Fruit fly (Drosophila melanogaster) whole organism, embryonic: ENCODE results near the gene CG14424.
A peak's percentile ranks its signal among the peaks of the same experiment; 100 is the strongest.

Experiments
- ATbp ChIP-seq: fragments of 200-800 bp; sonication (Bioruptor generic); optimal IDR thresholded peaks from 2 replicates; lab custom pipeline; 2017; ENCODE audit warnings: missing biosample characterization, mild to moderate bottlenecking, missing genetic modification characterization, missing genetic modification reagents
- Atf3 ChIP-seq: fragments of 200-800 bp; sonication (Bioruptor generic); optimal IDR thresholded peaks from 3 replicates; lab custom pipeline; 2016; ENCODE audit warnings: missing biosample characterization, missing genetic modification characterization
- Bdp1 ChIP-seq: fragments of 200-800 bp; sonication (Bioruptor generic); optimal IDR thresholded peaks from 3 replicates; lab custom pipeline; 2016; ENCODE audit warnings: missing biosample characterization, missing genetic modification characterization
- Blimp-1 ChIP-seq: fragments of 200-800 bp; sonication (Bioruptor generic); optimal IDR thresholded peaks from 3 replicates; lab custom pipeline; 2018; ENCODE audit warnings: missing biosample characterization, missing genetic modification characterization, mild to moderate bottlenecking, moderate library complexity, missing genetic modification reagents
- BtbVII ChIP-seq: fragments of 200-800 bp; sonication (Bioruptor generic); optimal IDR thresholded peaks from 3 replicates; lab custom pipeline; 2017; ENCODE audit warnings: missing biosample characterization, mild to moderate bottlenecking, missing genetic modification characterization
- CG10267 ChIP-seq: fragments of 200-800 bp; sonication (Bioruptor generic); optimal IDR thresholded peaks from 2 replicates; lab custom pipeline; 2018; ENCODE audit warnings: missing biosample characterization, mild to moderate bottlenecking, missing genetic modification characterization, moderate library complexity
- CG10959 ChIP-seq: fragments of 200-800 bp; sonication (Bioruptor generic); IDR thresholded peaks from 2 replicates; pipeline ENCODE4 v1.3.6; 2022; ENCODE audit warnings: missing biosample characterization, missing genetic modification characterization
- CG10979 ChIP-seq: fragments of 200-800 bp; sonication (Bioruptor generic); optimal IDR thresholded peaks from 2 replicates; lab custom pipeline; 2018; ENCODE audit warnings: missing biosample characterization, mild to moderate bottlenecking, missing genetic modification characterization, moderate library complexity
- CG12236 ChIP-seq: fragments of 200-800 bp; sonication (Bioruptor generic); optimal IDR thresholded peaks from 2 replicates; lab custom pipeline; 2016; ENCODE audit warnings: missing biosample characterization, missing genetic modification characterization
- CG13624 ChIP-seq: fragments of 200-800 bp; sonication (Bioruptor generic); optimal IDR thresholded peaks from 2 replicates; lab custom pipeline; 2016; ENCODE audit warnings: missing biosample characterization, missing genetic modification characterization
- CG1647 ChIP-seq: fragments of 200-800 bp; sonication (Bioruptor generic); optimal IDR thresholded peaks from 3 replicates; lab custom pipeline; 2016; ENCODE audit warnings: missing biosample characterization, missing genetic modification characterization
- CG17802 ChIP-seq: fragments of 200-800 bp; sonication (Bioruptor generic); optimal IDR thresholded peaks from 2 replicates; lab custom pipeline; 2018; ENCODE audit warnings: missing biosample characterization, mild to moderate bottlenecking, missing genetic modification characterization, moderate library complexity
- CG1832 ChIP-seq: fragments of 200-800 bp; sonication (Bioruptor generic); optimal IDR thresholded peaks from 2 replicates; lab custom pipeline; 2017; ENCODE audit warnings: missing biosample characterization, mild to moderate bottlenecking, missing genetic modification characterization, inconsistent platforms
- CG2199 ChIP-seq: fragments of 200-800 bp; sonication (Bioruptor generic); IDR thresholded peaks from 3 replicates; pipeline ENCODE4 v1.3.6; 2022; ENCODE audit warnings: missing biosample characterization, missing genetic modification characterization
- CG3281 ChIP-seq: fragments of 200-800 bp; sonication (Bioruptor generic); optimal IDR thresholded peaks from 3 replicates; lab custom pipeline; 2017; ENCODE audit warnings: missing biosample characterization, mild to moderate bottlenecking, missing genetic modification characterization
- CG3838 ChIP-seq: fragments of 200-800 bp; sonication (Bioruptor generic); optimal IDR thresholded peaks from 3 replicates; lab custom pipeline; 2016; ENCODE audit warnings: missing biosample characterization, missing genetic modification characterization
- CG5953 ChIP-seq: fragments of 200-800 bp; sonication (Bioruptor generic); IDR thresholded peaks from 2 replicates; pipeline ENCODE4 v1.3.6; 2022; ENCODE audit warnings: missing biosample characterization, missing genetic modification characterization
- CG6791 ChIP-seq: fragments of 200-800 bp; sonication (Bioruptor generic); IDR thresholded peaks from 3 replicates; pipeline ENCODE4 v1.3.6; 2022; ENCODE audit warnings: missing biosample characterization, missing genetic modification characterization; ENCODE audit not compliant: partially characterized antibody
- CG6813 ChIP-seq: fragments of 200-800 bp; sonication (Bioruptor generic); optimal IDR thresholded peaks from 2 replicates; lab custom pipeline; 2017; ENCODE audit warnings: missing biosample characterization, missing genetic modification characterization, mild to moderate bottlenecking, moderate library complexity, missing genetic modification reagents
- CG7271 ChIP-seq: fragments of 200-800 bp; sonication (Bioruptor generic); optimal IDR thresholded peaks from 2 replicates; lab custom pipeline; 2018; ENCODE audit warnings: missing biosample characterization, mild to moderate bottlenecking, missing genetic modification characterization, moderate library complexity
- CG8388 ChIP-seq: fragments of 200-800 bp; sonication (Bioruptor generic); optimal IDR thresholded peaks from 2 replicates; lab custom pipeline; 2019; ENCODE audit warnings: missing biosample characterization, mild to moderate bottlenecking, missing genetic modification characterization, moderate library complexity
- CG9437 ChIP-seq: fragments of 200-800 bp; sonication (Bioruptor generic); optimal IDR thresholded peaks from 2 replicates; lab custom pipeline; 2018; ENCODE audit warnings: missing biosample characterization, mild to moderate bottlenecking, missing genetic modification characterization
- CG9609 ChIP-seq: fragments of 200-800 bp; sonication (Bioruptor generic); optimal IDR thresholded peaks from 3 replicates; lab custom pipeline; 2016; ENCODE audit warnings: missing biosample characterization, missing genetic modification characterization
- Camta ChIP-seq: fragments of 200-800 bp; sonication (Bioruptor generic); optimal IDR thresholded peaks from 2 replicates; lab custom pipeline; 2016; ENCODE audit warnings: missing biosample characterization, missing genetic modification characterization
- CoRest ChIP-seq: fragments of 200-800 bp; sonication (Bioruptor generic); optimal IDR thresholded peaks from 3 replicates; lab custom pipeline; 2018; ENCODE audit warnings: missing biosample characterization, mild to moderate bottlenecking, missing genetic modification characterization, moderate library complexity
- CrebB ChIP-seq: fragments of 200-800 bp; sonication (Bioruptor generic); optimal IDR thresholded peaks from 3 replicates; lab custom pipeline; 2018; ENCODE audit warnings: missing biosample characterization, mild to moderate bottlenecking, missing genetic modification characterization
- Ets65A ChIP-seq: fragments of 200-800 bp; sonication (Bioruptor generic); peaks from one replicate; lab custom pipeline; 2016; ENCODE audit warnings: missing biosample characterization, missing genetic modification characterization
- Gsc ChIP-seq: fragments of 200-800 bp; sonication (Bioruptor generic); IDR thresholded peaks from 2 replicates; pipeline ENCODE4 v1.3.6; 2022; ENCODE audit warnings: missing biosample characterization, missing genetic modification characterization
- HmgZ ChIP-seq: fragments of 200-800 bp; sonication (Bioruptor generic); optimal IDR thresholded peaks from 2 replicates; lab custom pipeline; 2018; ENCODE audit warnings: missing biosample characterization, mild to moderate bottlenecking, missing genetic modification characterization
- Lhr ChIP-seq: fragments of 200-800 bp; sonication (Bioruptor generic); optimal IDR thresholded peaks from 3 replicates; lab custom pipeline; 2017; ENCODE audit warnings: mild to moderate bottlenecking, missing biosample characterization, missing genetic modification reagents, missing genetic modification characterization
- Meics ChIP-seq: fragments of 200-800 bp; sonication (Bioruptor generic); optimal IDR thresholded peaks from 2 replicates; lab custom pipeline; 2017; ENCODE audit warnings: missing biosample characterization, mild to moderate bottlenecking, missing genetic modification characterization
- Opbp ChIP-seq: fragments of 200-800 bp; sonication (Bioruptor generic); IDR thresholded peaks from 3 replicates; pipeline ENCODE4 v1.3.6; 2022; ENCODE audit warnings: missing biosample characterization, missing genetic modification characterization; ENCODE audit not compliant: partially characterized antibody
- Ravus ChIP-seq: fragments of 200-800 bp; sonication (Bioruptor generic); IDR thresholded peaks from 2 replicates; pipeline ENCODE4 v1.3.6; 2022; ENCODE audit warnings: missing biosample characterization, missing genetic modification characterization
- Six4 ChIP-seq: fragments of 200-800 bp; sonication (Bioruptor generic); optimal IDR thresholded peaks from 2 replicates; lab custom pipeline; 2016; ENCODE audit warnings: missing biosample characterization, missing genetic modification characterization
- ash1 ChIP-seq: fragments of 200-800 bp; sonication (Bioruptor generic); optimal IDR thresholded peaks from 2 replicates; lab custom pipeline; 2018; ENCODE audit warnings: missing biosample characterization, mild to moderate bottlenecking, missing genetic modification characterization
- cas ChIP-seq: fragments of 200-800 bp; sonication (Bioruptor generic); IDR thresholded peaks from 2 replicates; pipeline ENCODE4 v1.3.6; 2022; ENCODE audit warnings: missing biosample characterization, missing genetic modification characterization
- chinmo ChIP-seq: fragments of 200-800 bp; sonication (Bioruptor generic); IDR thresholded peaks from 4 replicates; pipeline ENCODE4 v1.3.6; 2022; ENCODE audit warnings: missing biosample characterization, missing genetic modification characterization; ENCODE audit not compliant: partially characterized antibody
- danr ChIP-seq: fragments of 200-800 bp; sonication (Bioruptor generic); IDR thresholded peaks from 2 replicates; pipeline ENCODE4 v1.3.6; 2022; ENCODE audit warnings: missing biosample characterization, missing genetic modification characterization
- fd64A ChIP-seq: fragments of 200-800 bp; sonication (Bioruptor generic); optimal IDR thresholded peaks from 3 replicates; lab custom pipeline; 2018; ENCODE audit warnings: missing biosample characterization, mild to moderate bottlenecking, missing genetic modification characterization
- ftz-f1 ChIP-seq: fragments of 200-800 bp; sonication (Bioruptor generic); optimal IDR thresholded peaks from 2 replicates; lab custom pipeline; 2016; ENCODE audit warnings: missing biosample characterization, missing genetic modification characterization
- gsb-n ChIP-seq: fragments of 200-800 bp; sonication (Bioruptor generic); optimal IDR thresholded peaks from 3 replicates; lab custom pipeline; 2018; ENCODE audit warnings: missing biosample characterization, mild to moderate bottlenecking, missing genetic modification characterization
- lola ChIP-seq, 3 experiments: fragments of >200 bp in 2 of 3; fragments of 200-800 bp in 1 of 3; sonication (Bioruptor generic) in 1 of 3; optimal IDR thresholded peaks; 2 replicates each; lab custom pipeline; 2017 to 2019; ENCODE audit warnings: missing biosample characterization in 3 of 3, missing genetic modification characterization in 3 of 3, mild to moderate bottlenecking in 1 of 3, moderate library complexity in 1 of 3
- run ChIP-seq: fragments of 200-800 bp; sonication (Bioruptor generic); optimal IDR thresholded peaks from 3 replicates; lab custom pipeline; 2018; ENCODE audit warnings: missing biosample characterization, mild to moderate bottlenecking, missing genetic modification characterization
- slp2 ChIP-seq: fragments of 200-800 bp; sonication (Bioruptor generic); optimal IDR thresholded peaks from 2 replicates; lab custom pipeline; 2016; ENCODE audit warnings: missing biosample characterization, missing genetic modification characterization
- sug ChIP-seq: fragments of 200-800 bp; optimal IDR thresholded peaks from 2 replicates; lab custom pipeline; 2019; ENCODE audit warnings: missing biosample characterization, mild to moderate bottlenecking, missing genetic modification characterization, moderate library complexity
- tll ChIP-seq, 2 experiments: fragments of 200-800 bp in 1 of 2; fragments of >200 bp in 1 of 2; sonication (Bioruptor generic) in 1 of 2; optimal IDR thresholded peaks; 2 replicates each; lab custom pipeline; 2017 to 2019; ENCODE audit warnings: missing biosample characterization in 2 of 2, missing genetic modification characterization in 2 of 2, mild to moderate bottlenecking in 1 of 2, moderate library complexity in 1 of 2
- tup ChIP-seq: fragments of 200-800 bp; sonication (Bioruptor generic); optimal IDR thresholded peaks from 2 replicates; lab custom pipeline; 2016; ENCODE audit warnings: missing biosample characterization, mild to moderate bottlenecking, missing genetic modification characterization, moderate library complexity
- unc-4 ChIP-seq: fragments of 200-800 bp; sonication (Bioruptor generic); IDR thresholded peaks from 2 replicates; pipeline ENCODE4 v1.3.6; 2022; ENCODE audit warnings: missing biosample characterization, missing genetic modification characterization; ENCODE audit not compliant: partially characterized antibody
- unpg ChIP-seq: fragments of 200-800 bp; sonication (Bioruptor generic); optimal IDR thresholded peaks from 3 replicates; lab custom pipeline; 2018; ENCODE audit warnings: missing biosample characterization, mild to moderate bottlenecking, missing genetic modification characterization, moderate library complexity
- zf30C ChIP-seq: fragments of 200-800 bp; sonication (Bioruptor generic); optimal IDR thresholded peaks from 3 replicates; lab custom pipeline; 2018; ENCODE audit warnings: missing biosample characterization, mild to moderate bottlenecking, missing genetic modification characterization

The CG14424 gene

dm6 chrX:2949114-2949513 is 22.1 kb upstream of the CG14424 start (continued):
- TF ChIP-seq unc-4 (GFP tag; lab: Robert Waterston, UW) = peak; percentile 70
- peak; percentile 53 for TF ChIP-seq CG10979 (tag; lab: Kevin White, UChicago)
- peak; percentile 72 for TF ChIP-seq CG6791
- no peak for TF ChIP-seq CG8388 (GFP tag; lab: Kevin White, UChicago)
- peak; percentile 67; the same call in 2 of the 3 replicates for TF ChIP-seq Opbp
- TF ChIP-seq CG5953 (GFP tag; lab: Robert Waterston, UW) = no peak
- TF ChIP-seq gsb-n (tag; lab: Kevin White, UChicago) = no peak
- peak; percentile 7 for TF ChIP-seq CG10267 (tag; lab: Kevin White, UChicago)
- peak; percentile 3 for TF ChIP-seq Lhr
- TF ChIP-seq ash1 (GFP tag; lab: Kevin White, UChicago) = no peak
- no peak for TF ChIP-seq chinmo
- no peak for TF ChIP-seq Ets65A (GFP tag; lab: Kevin White, UChicago)
- no peak for TF ChIP-seq zf30C (GFP tag; lab: Kevin White, UChicago)
- no peak for TF ChIP-seq CG3838 (GFP tag; lab: Kevin White, UChicago)
- no peak for TF ChIP-seq CG1647
- TF ChIP-seq sug (tag; lab: Kevin White, UChicago) = peak; percentile 1
- no peak for TF ChIP-seq tup
- TF ChIP-seq CG2199 (GFP tag; lab: Robert Waterston, UW) = 0 out of 3 replicates have a peak, but pooled peaks have one; percentile 12
- TF ChIP-seq HmgZ = peak; percentile 26
- TF ChIP-seq, all 482 proteins: peak for 47

dm6 chrX:2947545-2948072 is 20.6 kb upstream of the CG14424 start, which contains the start of gene CG3603:
Gene CG3603 (plus strand): TSS chrX:2948034.
- no peak for TF ChIP-seq cas (GFP tag; lab: Robert Waterston, UW)
- no peak for TF ChIP-seq CrebB (tag; lab: Kevin White, UChicago)
- TF ChIP-seq slp2 (GFP tag; lab: Kevin White, UChicago) = no peak
- no peak for TF ChIP-seq ftz-f1 (GFP tag; lab: Kevin White, UChicago)
- TF ChIP-seq CG10959 (GFP tag; lab: Robert Waterston, UW) = no peak
- no peak for TF ChIP-seq Six4 (GFP tag; lab: Kevin White, UChicago)
- no peak for TF ChIP-seq Camta (GFP tag; lab: Kevin White, UChicago)
- no peak for TF ChIP-seq CG13624 (GFP tag; lab: Kevin White, UChicago)
- TF ChIP-seq run (tag; lab: Kevin White, UChicago) = no peak
- TF ChIP-seq CG9609 (GFP tag; lab: Kevin White, UChicago) = no peak
- TF ChIP-seq fd64A (GFP tag; lab: Kevin White, UChicago) = no peak
- no peak for TF ChIP-seq CoRest
- TF ChIP-seq CG9437 (GFP tag; lab: Kevin White, UChicago) = no peak
- TF ChIP-seq Ravus (GFP tag; lab: Robert Waterston, UW) = no peak
- no peak for TF ChIP-seq unc-4 (GFP tag; lab: Robert Waterston, UW)
- TF ChIP-seq Atf3 = no peak
- TF ChIP-seq lola (GFP tag; optimal IDR thresholded peaks at IDR 0.05; lab: Kevin White, UChicago) = no peak
- no peak for TF ChIP-seq CG1832 (GFP tag; lab: Kevin White, UChicago)
- TF ChIP-seq CG7271 (tag; lab: Kevin White, UChicago) = no peak
- TF ChIP-seq Bdp1 = no peak
- peak; percentile 14 for TF ChIP-seq ATbp (GFP tag; lab: Kevin White, UChicago)
- TF ChIP-seq danr (GFP tag; lab: Robert Waterston, UW) = no peak
- TF ChIP-seq BtbVII = peak; percentile 38
- peak; percentile 37 for TF ChIP-seq CG6813 (GFP tag; lab: Kevin White, UChicago)
- TF ChIP-seq Blimp-1 (GFP tag; lab: Kevin White, UChicago) = no peak
- peak; percentile 40 for TF ChIP-seq Meics (GFP tag; lab: Kevin White, UChicago)
- no peak for TF ChIP-seq unpg (GFP tag; lab: Kevin White, UChicago)
- TF ChIP-seq tll (GFP tag; optimal IDR thresholded peaks at IDR 0.05; lab: Kevin White, UChicago) = no peak
- TF ChIP-seq CG12236 = no peak
- no peak for TF ChIP-seq CG3281 (GFP tag; lab: Kevin White, UChicago)
- TF ChIP-seq Gsc = no peak
- no peak for TF ChIP-seq Ets65A (GFP tag; lab: Kevin White, UChicago)
- TF ChIP-seq CG17802 (tag; lab: Kevin White, UChicago) = no peak
